Fruit fly (Drosophila melanogaster) whole organism, embryonic: ENCODE data around the gene Porin2.
A peak's percentile ranks its signal among the peaks of the same experiment; 100 is the strongest.

Experiments used
- Ada2b ChIP-seq: fragments of 200-800 bp; sonication (Bioruptor generic); IDR thresholded peaks from 2 replicates; pipeline ENCODE4 v1.3.6; 2022; ENCODE audit warnings: missing biosample characterization, missing genetic modification characterization
- Atf3 ChIP-seq: fragments of 200-800 bp; sonication (Bioruptor generic); optimal IDR thresholded peaks from 3 replicates; lab custom pipeline; 2016; ENCODE audit warnings: missing biosample characterization, missing genetic modification characterization
- B-H2 ChIP-seq: fragments of 200-800 bp; sonication (Bioruptor generic); optimal IDR thresholded peaks from 2 replicates; lab custom pipeline; 2018; ENCODE audit warnings: missing biosample characterization, mild to moderate bottlenecking, missing genetic modification characterization
- Blimp-1 ChIP-seq: fragments of 200-800 bp; sonication (Bioruptor generic); optimal IDR thresholded peaks from 3 replicates; lab custom pipeline; 2018; ENCODE audit warnings: missing biosample characterization, missing genetic modification characterization, mild to moderate bottlenecking, moderate library complexity, missing genetic modification reagents
- CG12236 ChIP-seq: fragments of 200-800 bp; sonication (Bioruptor generic); optimal IDR thresholded peaks from 2 replicates; lab custom pipeline; 2016; ENCODE audit warnings: missing biosample characterization, missing genetic modification characterization
- CG13424 ChIP-seq: fragments of 200-800 bp; sonication (Bioruptor generic); optimal IDR thresholded peaks from 2 replicates; lab custom pipeline; 2019; ENCODE audit warnings: missing biosample characterization, mild to moderate bottlenecking, missing genetic modification characterization, moderate library complexity
- CG15269 ChIP-seq: fragments of 200-800 bp; sonication (Bioruptor generic); optimal IDR thresholded peaks from 2 replicates; lab custom pipeline; 2018; ENCODE audit warnings: missing biosample characterization, mild to moderate bottlenecking, missing genetic modification characterization, moderate library complexity
- CG16863 ChIP-seq: fragments of 200-800 bp; sonication (Bioruptor generic); optimal IDR thresholded peaks from 3 replicates; lab custom pipeline; 2016; ENCODE audit warnings: missing biosample characterization, missing genetic modification characterization
- CG17328 ChIP-seq: fragments of 200-800 bp; sonication (Bioruptor generic); IDR thresholded peaks from 2 replicates; pipeline ENCODE4 v1.3.6; 2022; ENCODE audit warnings: missing biosample characterization, missing genetic modification characterization
- CG18011 ChIP-seq: fragments of 200-800 bp; sonication (Bioruptor generic); optimal IDR thresholded peaks from 2 replicates; lab custom pipeline; 2017; ENCODE audit warnings: missing biosample characterization, missing genetic modification characterization, mild to moderate bottlenecking, moderate library complexity, missing genotype
- CG18476 ChIP-seq: fragments of 200-800 bp; sonication (Bioruptor generic); optimal IDR thresholded peaks from 2 replicates; lab custom pipeline; 2016; ENCODE audit warnings: missing biosample characterization, mild to moderate bottlenecking, missing genetic modification characterization
- CG18764 ChIP-seq: fragments of 200-800 bp; sonication (Bioruptor generic); optimal IDR thresholded peaks from 3 replicates; lab custom pipeline; 2016; ENCODE audit warnings: missing biosample characterization, missing genetic modification characterization
- CG31388 ChIP-seq: fragments of 200-800 bp; sonication (Bioruptor generic); optimal IDR thresholded peaks from 2 replicates; lab custom pipeline; 2016; ENCODE audit warnings: missing biosample characterization, missing genetic modification characterization
- CG3726 ChIP-seq: fragments of 200-800 bp; sonication (Bioruptor generic); IDR thresholded peaks from 3 replicates; pipeline ENCODE4, ENCODE4 v1.3.6; 2022; ENCODE audit warnings: missing biosample characterization, missing genetic modification characterization
- CG5953 ChIP-seq: fragments of 200-800 bp; sonication (Bioruptor generic); IDR thresholded peaks from 2 replicates; pipeline ENCODE4 v1.3.6; 2022; ENCODE audit warnings: missing biosample characterization, missing genetic modification characterization
- CG6765 ChIP-seq: fragments of 200-800 bp; sonication (Bioruptor generic); optimal IDR thresholded peaks from 3 replicates; lab custom pipeline; 2017; ENCODE audit warnings: missing biosample characterization, mild to moderate bottlenecking, missing genetic modification characterization
- CG6813 ChIP-seq: fragments of 200-800 bp; sonication (Bioruptor generic); optimal IDR thresholded peaks from 2 replicates; lab custom pipeline; 2017; ENCODE audit warnings: missing biosample characterization, missing genetic modification characterization, mild to moderate bottlenecking, moderate library complexity, missing genetic modification reagents
- CG6854 ChIP-seq: fragments of 200-800 bp; sonication (Bioruptor generic); optimal IDR thresholded peaks from 3 replicates; lab custom pipeline; 2017; ENCODE audit warnings: missing biosample characterization, mild to moderate bottlenecking, missing genetic modification characterization
- CG9437 ChIP-seq: fragments of 200-800 bp; sonication (Bioruptor generic); optimal IDR thresholded peaks from 2 replicates; lab custom pipeline; 2018; ENCODE audit warnings: missing biosample characterization, mild to moderate bottlenecking, missing genetic modification characterization
- CG9876 ChIP-seq: fragments of 200-800 bp; sonication (Bioruptor generic); optimal IDR thresholded peaks from 2 replicates; lab custom pipeline; 2016; ENCODE audit warnings: missing biosample characterization, missing genetic modification characterization
- Dek ChIP-seq: fragments of 200-800 bp; sonication (Bioruptor generic); optimal IDR thresholded peaks from 3 replicates; lab custom pipeline; 2019; ENCODE audit warnings: missing biosample characterization, mild to moderate bottlenecking, missing genetic modification characterization, moderate library complexity
- Dip2 ChIP-seq: fragments of 200-800 bp; sonication (Bioruptor generic); IDR thresholded peaks from 2 replicates; pipeline ENCODE4 v1.3.6; 2022; ENCODE audit warnings: missing biosample characterization, missing genetic modification characterization
- Drgx ChIP-seq: fragments of 200-800 bp; sonication (Bioruptor generic); IDR thresholded peaks from 2 replicates; pipeline ENCODE4 v1.3.6; 2022; ENCODE audit warnings: missing biosample characterization, missing genetic modification characterization
- E2f1 ChIP-seq: fragments of 200-800 bp; sonication (Bioruptor generic); IDR thresholded peaks from 2 replicates; pipeline ENCODE4 v1.3.6; 2022; ENCODE audit warnings: missing biosample characterization, missing genetic modification characterization
- E2f2 ChIP-seq: fragments of 200-800 bp; sonication (Bioruptor generic); IDR thresholded peaks from 2 replicates; pipeline ENCODE4 v1.3.6; 2022; ENCODE audit warnings: missing biosample characterization, missing genetic modification characterization
- Hsf ChIP-seq: fragments of 200-800 bp; sonication (Bioruptor generic); optimal IDR thresholded peaks from 3 replicates; lab custom pipeline; 2016; ENCODE audit warnings: missing biosample characterization, missing genetic modification characterization
- Pdp1 ChIP-seq, 2 experiments: fragments of 200-800 bp; sonication (Bioruptor generic); optimal IDR thresholded peaks; 3 replicates each; lab custom pipeline; 2016; ENCODE audit warnings: missing biosample characterization in 2 of 2, missing genetic modification characterization in 2 of 2, mild to moderate bottlenecking in 1 of 2, moderate library complexity in 1 of 2
- Sox102F ChIP-seq: fragments of 200-800 bp; sonication (Bioruptor generic); optimal IDR thresholded peaks from 2 replicates; lab custom pipeline; 2018; ENCODE audit warnings: missing biosample characterization, mild to moderate bottlenecking, missing genetic modification characterization, moderate library complexity
- Xrp1 ChIP-seq: fragments of 200-800 bp; sonication (Bioruptor generic); IDR thresholded peaks from 2 replicates; pipeline ENCODE4 v1.3.6; 2022; ENCODE audit warnings: missing biosample characterization, missing genetic modification characterization
- abd-A ChIP-seq: fragments of 200-800 bp; sonication (Bioruptor generic); optimal IDR thresholded peaks from 3 replicates; lab custom pipeline; 2019; ENCODE audit warnings: missing biosample characterization, mild to moderate bottlenecking, missing genetic modification characterization, moderate library complexity
- ase ChIP-seq: fragments of 200-800 bp; sonication (Bioruptor generic); IDR thresholded peaks from 3 replicates; pipeline ENCODE4 v1.3.6; 2022; ENCODE audit warnings: missing biosample characterization, missing genetic modification characterization
- cato ChIP-seq: fragments of 200-800 bp; sonication (Bioruptor generic); optimal IDR thresholded peaks from 2 replicates; lab custom pipeline; 2016; ENCODE audit warnings: missing biosample characterization, missing genetic modification characterization, borderline replicate concordance
- ci ChIP-seq: fragments of 200-800 bp; sonication (Bioruptor generic); IDR thresholded peaks from 3 replicates; pipeline ENCODE4 v1.3.6; 2022; ENCODE audit warnings: missing biosample characterization, missing genetic modification characterization
- crol ChIP-seq: fragments of 200-800 bp; sonication (Bioruptor generic); IDR thresholded peaks from 2 replicates; pipeline ENCODE4 v1.3.6; 2022; ENCODE audit warnings: missing biosample characterization, missing genetic modification characterization
- ems ChIP-seq: fragments of 200-800 bp; sonication (Bioruptor generic); optimal IDR thresholded peaks from 3 replicates; lab custom pipeline; 2016; ENCODE audit warnings: missing biosample characterization, missing genetic modification characterization
- jigr1 ChIP-seq: fragments of 200-800 bp; sonication (Bioruptor generic); IDR thresholded peaks from 3 replicates; pipeline ENCODE4 v1.3.6; 2022; ENCODE audit warnings: missing biosample characterization, missing genetic modification characterization
- lbe ChIP-seq: fragments of 200-800 bp; sonication (Bioruptor generic); optimal IDR thresholded peaks from 2 replicates; lab custom pipeline; 2016; ENCODE audit warnings: missing biosample characterization, mild to moderate bottlenecking, missing genetic modification characterization
- mirr ChIP-seq: fragments of 200-800 bp; sonication (Bioruptor generic); optimal IDR thresholded peaks from 3 replicates; lab custom pipeline; 2018; ENCODE audit warnings: missing biosample characterization, mild to moderate bottlenecking, missing genetic modification characterization
- nmo ChIP-seq: fragments of 200-800 bp; sonication (Bioruptor generic); optimal IDR thresholded peaks from 2 replicates; lab custom pipeline; 2018; ENCODE audit warnings: missing biosample characterization, mild to moderate bottlenecking, missing genetic modification characterization, moderate library complexity
- pb ChIP-seq: fragments of 200-800 bp; sonication (Bioruptor generic); optimal IDR thresholded peaks from 3 replicates; lab custom pipeline; 2016; ENCODE audit warnings: missing biosample characterization, missing genetic modification characterization
- pfk ChIP-seq: fragments of 200-800 bp; sonication (Bioruptor generic); optimal IDR thresholded peaks from 2 replicates; lab custom pipeline; 2018; ENCODE audit warnings: missing biosample characterization, mild to moderate bottlenecking, missing genetic modification characterization, moderate library complexity
- repo ChIP-seq: fragments of 200-800 bp; sonication (Bioruptor generic); optimal IDR thresholded peaks from 2 replicates; lab custom pipeline; 2016; ENCODE audit warnings: missing biosample characterization, missing genetic modification characterization
- run ChIP-seq: fragments of 200-800 bp; sonication (Bioruptor generic); optimal IDR thresholded peaks from 3 replicates; lab custom pipeline; 2018; ENCODE audit warnings: missing biosample characterization, mild to moderate bottlenecking, missing genetic modification characterization
- schlank ChIP-seq: fragments of 200-800 bp; sonication (Bioruptor generic); optimal IDR thresholded peaks from 2 replicates; lab custom pipeline; 2018; ENCODE audit warnings: missing biosample characterization, mild to moderate bottlenecking, missing genetic modification characterization
- scrt ChIP-seq: fragments of 200-800 bp; sonication (Bioruptor generic); optimal IDR thresholded peaks from 2 replicates; lab custom pipeline; 2018; ENCODE audit warnings: missing biosample characterization, mild to moderate bottlenecking, missing genetic modification characterization, moderate library complexity
- slbo ChIP-seq: fragments of 200-800 bp; sonication (Bioruptor generic); IDR thresholded peaks from 2 replicates; pipeline ENCODE4 v1.3.6; 2022; ENCODE audit warnings: missing biosample characterization, missing genetic modification characterization
- sna ChIP-seq: fragments of 200-800 bp; sonication (Bioruptor generic); IDR thresholded peaks from 2 replicates; pipeline ENCODE4 v1.3.6; 2022; ENCODE audit warnings: missing biosample characterization, missing genetic modification characterization; ENCODE audit not compliant: partially characterized antibody
- tio ChIP-seq: fragments of 200-800 bp; sonication (Bioruptor generic); optimal IDR thresholded peaks from 2 replicates; lab custom pipeline; 2017; ENCODE audit warnings: missing biosample characterization, missing genetic modification characterization, inconsistent platforms
- tll ChIP-seq, 2 experiments: fragments of 200-800 bp in 1 of 2; fragments of >200 bp in 1 of 2; sonication (Bioruptor generic) in 1 of 2; optimal IDR thresholded peaks; 2 replicates each; lab custom pipeline; 2017 to 2019; ENCODE audit warnings: missing biosample characterization in 2 of 2, missing genetic modification characterization in 2 of 2, mild to moderate bottlenecking in 1 of 2, moderate library complexity in 1 of 2
- unc-4 ChIP-seq: fragments of 200-800 bp; sonication (Bioruptor generic); IDR thresholded peaks from 2 replicates; pipeline ENCODE4 v1.3.6; 2022; ENCODE audit warnings: missing biosample characterization, missing genetic modification characterization; ENCODE audit not compliant: partially characterized antibody

The Porin2 gene

DNA sequence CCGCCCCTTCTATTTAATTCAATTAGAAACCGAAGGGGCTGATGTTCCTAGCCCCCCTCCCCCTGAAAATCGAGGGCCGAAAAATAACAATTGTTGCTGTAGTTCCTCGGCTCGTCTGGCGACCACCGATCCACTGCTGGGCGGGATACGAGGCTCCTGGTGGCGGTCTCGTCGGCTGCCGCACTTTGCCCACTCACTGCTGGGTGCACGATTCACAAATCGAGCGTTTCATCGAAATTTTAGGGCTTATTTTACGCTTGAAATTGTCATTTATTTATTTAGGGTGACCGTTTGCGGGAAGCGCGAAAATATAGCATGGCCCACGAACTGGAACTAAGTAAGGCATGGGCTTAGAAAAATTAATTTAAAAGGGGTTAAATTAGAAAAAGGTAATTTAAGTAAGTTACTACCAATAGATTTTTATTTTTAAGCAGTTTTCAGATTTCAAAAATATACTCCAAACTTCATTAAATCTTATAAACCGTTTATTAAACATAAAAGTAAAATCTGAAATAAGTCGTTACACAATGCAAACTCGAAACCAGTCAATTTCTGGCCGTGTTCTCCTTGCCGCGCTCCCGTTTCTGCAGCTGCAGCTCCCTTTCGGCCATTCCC is 9.6 kb upstream of the Porin2 start, which contains the start of gene Dnz1 (continued):
- peak; percentile 27 for TF ChIP-seq scrt (GFP tag; lab: Kevin White, UChicago)
- TF ChIP-seq ase (GFP tag; lab: Robert Waterston, UW), result no peak
- TF ChIP-seq CG18476 (GFP tag; lab: Kevin White, UChicago), result no peak
- peak; percentile 23 for TF ChIP-seq CG18011
- peak; percentile 56 for TF ChIP-seq Hsf (GFP tag; lab: Kevin White, UChicago)
- TF ChIP-seq Xrp1 (GFP tag; lab: Robert Waterston, UW), result peak; percentile 60
- TF ChIP-seq lbe (GFP tag; lab: Kevin White, UChicago), result no peak
- 0 out of 2 replicates have a peak, but pooled peaks have one; percentile 20 for TF ChIP-seq E2f1 (GFP tag; lab: Robert Waterston, UW)
- peak; percentile 39 for TF ChIP-seq Dek (tag; lab: Kevin White, UChicago)
- peak; percentile 56 for TF ChIP-seq nmo (GFP tag; lab: Kevin White, UChicago)
- peak; percentile 48 for TF ChIP-seq Sox102F (GFP tag; lab: Kevin White, UChicago)
- peak; percentile 60; the same call in 1 of the 2 replicates for TF ChIP-seq CG17328 (GFP tag; lab: Robert Waterston, UW)
- no peak for TF ChIP-seq CG9437
- no peak for TF ChIP-seq CG3726 (GFP tag; lab: Robert Waterston, UW)
- TF ChIP-seq Pdp1 (GFP tag; optimal IDR thresholded peaks at IDR 0.05; lab: Kevin White, UChicago), result peak; percentile 17 to 40
- peak; percentile 55; the same call in 1 of the 2 replicates for TF ChIP-seq CG5953 (GFP tag; lab: Robert Waterston, UW)
- no peak for TF ChIP-seq CG31388 (GFP tag; lab: Kevin White, UChicago)
- TF ChIP-seq abd-A (tag; lab: Kevin White, UChicago), result no peak
- no peak for TF ChIP-seq CG6765 (GFP tag; lab: Kevin White, UChicago)
- peak; percentile 40; the same call in 1 of the 2 replicates for TF ChIP-seq Drgx (GFP tag; lab: Robert Waterston, UW)
- TF ChIP-seq B-H2, result no peak
- no peak for TF ChIP-seq CG18764
- TF ChIP-seq CG16863 (GFP tag; lab: Kevin White, UChicago), result no peak
- TF ChIP-seq slbo (GFP tag; lab: Robert Waterston, UW), result peak; percentile 92
- TF ChIP-seq run (tag; lab: Kevin White, UChicago), result no peak
- no peak for TF ChIP-seq CG12236 (GFP tag; lab: Kevin White, UChicago)
- TF ChIP-seq CG13424, result peak; percentile 60
- TF ChIP-seq CG6854, result no peak
- no peak for TF ChIP-seq pfk
- TF ChIP-seq Ada2b (GFP tag; lab: Robert Waterston, UW), result peak; percentile 49
- no peak for TF ChIP-seq Atf3 (GFP tag; lab: Kevin White, UChicago)
- TF ChIP-seq CG9876 (GFP tag; lab: Kevin White, UChicago), result no peak
- TF ChIP-seq repo (GFP tag; lab: Kevin White, UChicago), result no peak
- no peak for TF ChIP-seq tio (GFP tag; lab: Kevin White, UChicago)
- TF ChIP-seq CG15269 (tag; lab: Kevin White, UChicago), result peak; percentile 61
- TF ChIP-seq pb (GFP tag; lab: Kevin White, UChicago), result no peak
- peak; percentile 22 for TF ChIP-seq Blimp-1
- no peak for TF ChIP-seq unc-4
- TF ChIP-seq ems (GFP tag; lab: Kevin White, UChicago), result peak; percentile 9
- peak; percentile 83 for TF ChIP-seq crol (GFP tag; lab: Robert Waterston, UW)
- TF ChIP-seq E2f2 (GFP tag; lab: Robert Waterston, UW), result peak; percentile 51
- TF ChIP-seq Dip2, result no peak
- peak; percentile 62; the same call in 2 of the 3 replicates for TF ChIP-seq ci
- TF ChIP-seq CG6813, result no peak
- TF ChIP-seq jigr1, result no peak
- no peak for TF ChIP-seq cato (GFP tag; lab: Kevin White, UChicago)
- TF ChIP-seq tll (GFP tag; optimal IDR thresholded peaks at IDR 0.05; lab: Kevin White, UChicago), result no peak
- no peak for TF ChIP-seq mirr (GFP tag; lab: Kevin White, UChicago)
- TF ChIP-seq schlank (tag; lab: Kevin White, UChicago), result no peak
- TF ChIP-seq sna (GFP tag; lab: Robert Waterston, UW), result no peak
